Fruit fly (Drosophila melanogaster) whole organism, prepupa: ENCODE data around the gene Ssb-c31a.

Experiments
- Blimp-1 ChIP-seq: fragments of 200-800 bp; sonication (Bioruptor generic); optimal IDR thresholded peaks from 3 replicates; lab custom pipeline; 2017; ENCODE audit warnings: missing biosample characterization, missing genetic modification characterization, mild to moderate bottlenecking, moderate library complexity, missing genetic modification reagents
- CG15336 ChIP-seq: fragments of 200-800 bp; sonication (Bioruptor generic); IDR thresholded peaks from 2 replicates; pipeline ENCODE4 v1.3.6; 2022; ENCODE audit warnings: missing biosample characterization, missing genetic modification characterization
- CG32006 ChIP-seq: fragments of 200-800 bp; sonication (Bioruptor generic); optimal IDR thresholded peaks from 3 replicates; lab custom pipeline; 2017; ENCODE audit warnings: missing biosample characterization, mild to moderate bottlenecking, missing genetic modification characterization
- CG4318 ChIP-seq: fragments of 200-800 bp; sonication (Bioruptor generic); optimal IDR thresholded peaks from 3 replicates; lab custom pipeline; 2017; ENCODE audit warnings: missing biosample characterization, mild to moderate bottlenecking, missing genetic modification characterization
- CG6163 ChIP-seq: fragments of 200-800 bp; sonication (Bioruptor generic); IDR thresholded peaks from 3 replicates; pipeline ENCODE4 v1.3.6; 2022; ENCODE audit warnings: missing biosample characterization, missing genetic modification characterization
- CG6808 ChIP-seq: fragments of 200-800 bp; sonication (Bioruptor generic); optimal IDR thresholded peaks from 3 replicates; lab custom pipeline; 2017; ENCODE audit warnings: missing biosample characterization, missing genetic modification characterization, mild to moderate bottlenecking, moderate library complexity, missing genetic modification reagents
- CG6854 ChIP-seq: fragments of 200-800 bp; sonication (Bioruptor generic); optimal IDR thresholded peaks from 2 replicates; lab custom pipeline; 2017; ENCODE audit warnings: missing biosample characterization, mild to moderate bottlenecking, missing genetic modification characterization
- CG8119 ChIP-seq: fragments of 200-800 bp; sonication (Bioruptor generic); IDR thresholded peaks from 3 replicates; pipeline ENCODE4 v1.3.6; 2022; ENCODE audit warnings: missing biosample characterization, missing genetic modification characterization
- CG8632 ChIP-seq: fragments of 200-800 bp; sonication (Bioruptor generic); optimal IDR thresholded peaks from 3 replicates; lab custom pipeline; 2016; ENCODE audit warnings: missing biosample characterization, missing genetic modification characterization
- Gug ChIP-seq: fragments of 200-800 bp; sonication (Bioruptor generic); IDR thresholded peaks from 2 replicates; pipeline ENCODE4 v1.3.6; 2022; ENCODE audit warnings: missing biosample characterization, missing genetic modification characterization
- Smox ChIP-seq: fragments of 200-800 bp; sonication (Bioruptor generic); optimal IDR thresholded peaks from 3 replicates; lab custom pipeline; 2016; ENCODE audit warnings: missing biosample characterization, missing genetic modification characterization
- Sox15 ChIP-seq: fragments of 200-800 bp; sonication (Bioruptor generic); optimal IDR thresholded peaks from 3 replicates; lab custom pipeline; 2016; ENCODE audit warnings: missing biosample characterization, missing genetic modification characterization
- cyc ChIP-seq: fragments of 200-800 bp; sonication (Bioruptor generic); optimal IDR thresholded peaks from 3 replicates; lab custom pipeline; 2016; ENCODE audit warnings: missing biosample characterization, missing genetic modification characterization
- dac ChIP-seq: fragments of 200-800 bp; sonication (Bioruptor generic); optimal IDR thresholded peaks from 2 replicates; lab custom pipeline; 2017; ENCODE audit warnings: missing biosample characterization, mild to moderate bottlenecking, missing genetic modification characterization

dm6 chr2L:8165800-8166576 is 45.2 kb upstream of the Ssb-c31a start:
- TF ChIP-seq CG6808 (GFP tag; lab: Kevin White, UChicago): no peak
- no peak for TF ChIP-seq CG15336
- no peak for TF ChIP-seq CG6163 (GFP tag; lab: Robert Waterston, UW)
- no peak for TF ChIP-seq Blimp-1 (GFP tag; lab: Kevin White, UChicago)
- TF ChIP-seq cyc (GFP tag; lab: Kevin White, UChicago): no peak
- no peak for TF ChIP-seq CG8119
- no peak for TF ChIP-seq Smox (GFP tag; lab: Kevin White, UChicago)
- no peak for TF ChIP-seq CG6854 (GFP tag; lab: Kevin White, UChicago)
- no peak for TF ChIP-seq Gug (GFP tag; lab: Robert Waterston, UW)
- no peak for TF ChIP-seq CG4318 (GFP tag; lab: Kevin White, UChicago)
- no peak for TF ChIP-seq Sox15 (GFP tag; lab: Kevin White, UChicago)
- TF ChIP-seq dac (GFP tag; lab: Kevin White, UChicago): no peak
- TF ChIP-seq CG32006 (GFP tag; lab: Kevin White, UChicago): no peak
- TF ChIP-seq CG8632 (GFP tag; lab: Kevin White, UChicago): no peak
